Worm (Caenorhabditis elegans) whole organism, late embryonic: ENCODE measurements around the gene egl-27.

Experiments
- C08G9.2 ChIP-seq: sonication (generic microtip); optimal IDR thresholded peaks from 2 replicates; lab custom pipeline; 2016; ENCODE audit warnings: mild to moderate bottlenecking, missing genetic modification characterization, moderate library complexity, missing compliant biosample characterization
- C38D4.7 ChIP-seq: fragments of 200-800 bp; sonication (Bioruptor generic); optimal IDR thresholded peaks from 2 replicates; lab custom pipeline; 2018; ENCODE audit warnings: mild to moderate bottlenecking, missing genetic modification characterization, moderate library complexity, missing compliant biosample characterization
- F13H6.1 ChIP-seq: sonication (generic microtip); optimal IDR thresholded peaks from 2 replicates; lab custom pipeline; 2016; ENCODE audit warnings: missing genetic modification characterization, missing compliant biosample characterization
- K02D7.2 ChIP-seq: sonication (generic microtip); optimal IDR thresholded peaks from 2 replicates; lab custom pipeline; 2017; ENCODE audit warnings: mild to moderate bottlenecking, missing genetic modification characterization, missing compliant biosample characterization
- Y22D7AL.16 ChIP-seq: sonication (generic microtip); optimal IDR thresholded peaks from 2 replicates; lab custom pipeline; 2016; ENCODE audit warnings: missing genetic modification characterization, missing compliant biosample characterization
- ahr-1 ChIP-seq: sonication (generic microtip); optimal IDR thresholded peaks from 2 replicates; lab custom pipeline; 2016; ENCODE audit warnings: missing genetic modification characterization, missing compliant biosample characterization
- ama-1 ChIP-seq: fragments of 150-350 bp; optimal IDR thresholded peaks from 2 replicates; lab custom pipeline; 2014
- ceh-14 ChIP-seq: sonication (generic microtip); optimal IDR thresholded peaks from 2 replicates; lab custom pipeline; 2016; ENCODE audit warnings: missing genotype, missing genetic modification characterization, missing compliant biosample characterization
- ceh-18 ChIP-seq: sonication (generic microtip); optimal IDR thresholded peaks from 2 replicates; lab custom pipeline; 2016; ENCODE audit warnings: missing genetic modification characterization, missing compliant biosample characterization
- ceh-2 ChIP-seq: sonication (generic microtip); optimal IDR thresholded peaks from 2 replicates; lab custom pipeline; 2016; ENCODE audit warnings: missing genotype, missing genetic modification characterization, missing compliant biosample characterization
- ceh-24 ChIP-seq: sonication (generic microtip); optimal IDR thresholded peaks from 2 replicates; lab custom pipeline; 2016; ENCODE audit warnings: mild to moderate bottlenecking, missing genetic modification characterization, missing compliant biosample characterization
- ceh-30 ChIP-seq: fragments of 150-350 bp; optimal IDR thresholded peaks from 2 replicates; lab custom pipeline; 2014; ENCODE audit warnings: missing biosample characterization, missing genetic modification characterization
- ceh-31 ChIP-seq: sonication (generic microtip); optimal IDR thresholded peaks from 2 replicates; lab custom pipeline; 2016; ENCODE audit warnings: missing genetic modification characterization, missing compliant biosample characterization
- ceh-34 ChIP-seq: sonication (generic microtip); optimal IDR thresholded peaks from 2 replicates; lab custom pipeline; 2016; ENCODE audit warnings: mild to moderate bottlenecking, missing genetic modification characterization, missing compliant biosample characterization
- ceh-45 ChIP-seq: fragments of 200-800 bp; sonication (Bioruptor generic); IDR thresholded peaks from 2 replicates; pipeline ENCODE4 v1.3.6; 2022; ENCODE audit warnings: missing genetic modification reagents, missing genetic modification characterization, missing compliant biosample characterization
- ceh-48 ChIP-seq: sonication (generic microtip); optimal IDR thresholded peaks from 2 replicates; lab custom pipeline; 2016; ENCODE audit warnings: missing genetic modification characterization, inconsistent platforms, missing compliant biosample characterization
- ceh-9 ChIP-seq: sonication (generic microtip); optimal IDR thresholded peaks from 2 replicates; lab custom pipeline; 2016; ENCODE audit warnings: mild to moderate bottlenecking, missing genetic modification characterization, inconsistent platforms, missing compliant biosample characterization
- che-1 ChIP-seq: sonication (generic microtip); optimal IDR thresholded peaks from 2 replicates; lab custom pipeline; 2016; ENCODE audit warnings: mild to moderate bottlenecking, missing genetic modification characterization, missing compliant biosample characterization
- dmd-4 ChIP-seq: sonication (generic microtip); optimal IDR thresholded peaks from 2 replicates; lab custom pipeline; 2016; ENCODE audit warnings: borderline replicate concordance, missing genetic modification characterization, missing compliant biosample characterization
- dve-1 ChIP-seq: sonication (generic microtip); optimal IDR thresholded peaks from 2 replicates; lab custom pipeline; 2017; ENCODE audit warnings: antibody characterized with exemption, mild to moderate bottlenecking, missing genetic modification characterization, missing compliant biosample characterization
- elt-2 ChIP-seq: sonication (generic microtip); optimal IDR thresholded peaks from 2 replicates; lab custom pipeline; 2016; ENCODE audit warnings: missing genetic modification reagents, missing genetic modification characterization, missing compliant biosample characterization
- ets-4 ChIP-seq: sonication (generic microtip); optimal IDR thresholded peaks from 2 replicates; lab custom pipeline; 2016; ENCODE audit warnings: missing genetic modification characterization, missing compliant biosample characterization
- eyg-1 ChIP-seq: sonication (generic microtip); optimal IDR thresholded peaks from 2 replicates; lab custom pipeline; 2016; ENCODE audit warnings: missing genotype, missing genetic modification characterization, missing compliant biosample characterization
- fax-1 ChIP-seq: sonication (generic microtip); optimal IDR thresholded peaks from 2 replicates; lab custom pipeline; 2016; ENCODE audit warnings: missing genotype, missing genetic modification characterization, missing compliant biosample characterization
- gmeb-2 ChIP-seq: sonication (generic microtip); optimal IDR thresholded peaks from 2 replicates; lab custom pipeline; 2016; ENCODE audit warnings: missing genetic modification characterization, inconsistent platforms, missing compliant biosample characterization
- hlh-13 ChIP-seq: fragments of 200-800 bp; sonication (Bioruptor generic); optimal IDR thresholded peaks from 2 replicates; lab custom pipeline; 2018; ENCODE audit warnings: mild to moderate bottlenecking, missing genetic modification characterization, missing compliant biosample characterization
- hlh-15 ChIP-seq: sonication (generic microtip); optimal IDR thresholded peaks from 2 replicates; lab custom pipeline; 2016; ENCODE audit warnings: missing genetic modification characterization, missing compliant biosample characterization
- hlh-30 ChIP-seq: sonication (generic microtip); optimal IDR thresholded peaks from 2 replicates; lab custom pipeline; 2017; ENCODE audit warnings: antibody characterized with exemption, missing genetic modification characterization, missing compliant biosample characterization; ENCODE audit not compliant: insufficient read depth
- hlh-6 ChIP-seq: sonication (generic microtip); optimal IDR thresholded peaks from 2 replicates; lab custom pipeline; 2016; ENCODE audit warnings: missing genotype, missing genetic modification characterization, missing compliant biosample characterization
- hlh-8 ChIP-seq: sonication (generic microtip); optimal IDR thresholded peaks from 2 replicates; lab custom pipeline; 2016; ENCODE audit warnings: missing genotype, missing genetic modification characterization, missing compliant biosample characterization
- mec-3 ChIP-seq: sonication (generic microtip); optimal IDR thresholded peaks from 2 replicates; lab custom pipeline; 2016; ENCODE audit warnings: borderline replicate concordance, missing genetic modification characterization, missing compliant biosample characterization
- nfya-1 ChIP-seq: sonication (generic microtip); optimal IDR thresholded peaks from 2 replicates; lab custom pipeline; 2017; ENCODE audit warnings: missing genetic modification characterization, mild to moderate bottlenecking, missing compliant biosample characterization, antibody characterized with exemption, moderate library complexity
- nhr-232 ChIP-seq: sonication (generic microtip); optimal IDR thresholded peaks from 2 replicates; lab custom pipeline; 2016; ENCODE audit warnings: missing genetic modification characterization, missing compliant biosample characterization
- odd-2 ChIP-seq: sonication (generic microtip); optimal IDR thresholded peaks from 2 replicates; lab custom pipeline; 2017; ENCODE audit warnings: antibody characterized with exemption, mild to moderate bottlenecking, missing genetic modification characterization, missing compliant biosample characterization
- pat-9 ChIP-seq: fragments of 200-800 bp; sonication (Bioruptor generic); optimal IDR thresholded peaks from 2 replicates; lab custom pipeline; 2018; ENCODE audit warnings: mild to moderate bottlenecking, missing genetic modification characterization, moderate library complexity, missing compliant biosample characterization
- pax-1 ChIP-seq: fragments of 150-350 bp; optimal IDR thresholded peaks from 2 replicates; lab custom pipeline; 2014; ENCODE audit warnings: missing biosample characterization, missing genetic modification characterization
- pha-2 ChIP-seq: sonication (generic microtip); optimal IDR thresholded peaks from 2 replicates; lab custom pipeline; 2017; ENCODE audit warnings: mild to moderate bottlenecking, missing genetic modification characterization, missing compliant biosample characterization
- pha-4 ChIP-seq: fragments of 150-350 bp; optimal IDR thresholded peaks from 2 replicates; lab custom pipeline; 2018; ENCODE audit warnings: missing biosample characterization, missing genetic modification reagents, missing genetic modification characterization
- ref-2 ChIP-seq: sonication (generic microtip); optimal IDR thresholded peaks from 2 replicates; lab custom pipeline; 2016; ENCODE audit warnings: missing genetic modification characterization, missing compliant biosample characterization
- rnt-1 ChIP-seq: sonication (generic microtip); optimal IDR thresholded peaks from 2 replicates; lab custom pipeline; 2016; ENCODE audit warnings: missing genetic modification characterization, missing compliant biosample characterization
- syd-9 ChIP-seq: sonication (generic microtip); optimal IDR thresholded peaks from 2 replicates; lab custom pipeline; 2016; ENCODE audit warnings: mild to moderate bottlenecking, missing genetic modification characterization, moderate library complexity, missing compliant biosample characterization
- tbx-7 ChIP-seq: sonication (generic microtip); optimal IDR thresholded peaks from 2 replicates; lab custom pipeline; 2016; ENCODE audit warnings: missing genotype, missing genetic modification characterization, missing compliant biosample characterization
- ttx-3 ChIP-seq: sonication (generic microtip); optimal IDR thresholded peaks from 2 replicates; lab custom pipeline; 2016; ENCODE audit warnings: missing genetic modification reagents, missing genetic modification characterization, missing compliant biosample characterization
- unc-55 ChIP-seq: sonication (generic microtip); optimal IDR thresholded peaks from 2 replicates; lab custom pipeline; 2017; ENCODE audit warnings: missing biosample characterization, missing genetic modification reagents, missing genetic modification characterization
- unc-86 ChIP-seq: sonication (generic microtip); optimal IDR thresholded peaks from 2 replicates; lab custom pipeline; 2016; ENCODE audit warnings: missing genetic modification characterization, missing compliant biosample characterization
- zip-5 ChIP-seq: sonication (generic microtip); optimal IDR thresholded peaks from 2 replicates; lab custom pipeline; 2016; ENCODE audit warnings: missing genetic modification characterization, missing compliant biosample characterization

The egl-27 gene

DNA sequence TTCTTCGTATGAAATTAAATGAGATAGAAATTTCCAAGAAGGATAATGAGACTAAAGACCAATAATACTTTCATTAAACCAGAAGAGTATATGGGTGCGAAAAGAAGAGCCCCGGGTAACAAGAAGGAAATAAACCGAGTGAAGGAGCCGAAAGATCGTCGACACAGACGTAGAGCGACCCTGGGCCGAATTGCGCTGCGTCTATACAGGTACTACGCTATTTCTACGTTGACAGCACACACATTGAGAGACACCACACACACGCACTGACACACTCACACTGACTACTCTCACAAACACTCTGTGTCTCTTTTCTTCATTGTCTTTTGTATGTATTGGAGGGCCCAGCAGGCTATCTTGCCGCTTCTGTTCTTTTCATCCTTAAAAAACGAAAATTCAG is 24.0 kb downstream of the egl-27 start (continued):
- TF ChIP-seq tbx-7 (tag; lab: Kevin White, UChicago): no peak
- peak; percentile 32 for TF ChIP-seq hlh-8 (tag; lab: Kevin White, UChicago)
- TF ChIP-seq zip-5 (tag; lab: Kevin White, UChicago): no peak
- TF ChIP-seq K02D7.2 (tag; lab: Kevin White, UChicago): no peak
- peak; percentile 53 for TF ChIP-seq elt-2 (tag; lab: Kevin White, UChicago)
- peak; percentile 21 for TF ChIP-seq unc-86 (tag; lab: Kevin White, UChicago)
- no peak for TF ChIP-seq pha-4
- peak; percentile 48 for TF ChIP-seq ref-2 (tag; lab: Kevin White, UChicago)
- TF ChIP-seq ttx-3: no peak
- TF ChIP-seq unc-55 (GFP tag; lab: Kevin White, UChicago): peak; percentile 63
- no peak for TF ChIP-seq dmd-4
- TF ChIP-seq gmeb-2 (tag; lab: Kevin White, UChicago): no peak
- TF ChIP-seq ceh-9 (tag; lab: Kevin White, UChicago): no peak
- TF ChIP-seq ahr-1 (tag; lab: Kevin White, UChicago): no peak
- TF ChIP-seq ceh-30 (tag; lab: Kevin White, UChicago): peak; percentile 15
- TF ChIP-seq ceh-24 (tag; lab: Kevin White, UChicago): no peak
- TF ChIP-seq pat-9: no peak
- no peak for TF ChIP-seq ets-4 (tag; lab: Kevin White, UChicago)
- TF ChIP-seq ceh-18 (tag; lab: Kevin White, UChicago): peak; percentile 57
- TF ChIP-seq hlh-13 (GFP tag; lab: Kevin White, UChicago): no peak
- TF ChIP-seq C08G9.2 (tag; lab: Kevin White, UChicago): no peak
- peak; percentile 63 for TF ChIP-seq ceh-2 (tag; lab: Kevin White, UChicago)
- TF ChIP-seq dve-1 (tag; lab: Kevin White, UChicago): no peak
- peak; percentile 17 for TF ChIP-seq hlh-6 (tag; lab: Kevin White, UChicago)
- TF ChIP-seq ceh-45: no peak
- no peak for TF ChIP-seq Y22D7AL.16 (tag; lab: Kevin White, UChicago)
- TF ChIP-seq rnt-1 (tag; lab: Kevin White, UChicago): peak; percentile 41
- no peak for TF ChIP-seq hlh-15 (tag; lab: Kevin White, UChicago)
- TF ChIP-seq pax-1 (tag; lab: Kevin White, UChicago): no peak
- TF ChIP-seq che-1: peak; percentile 23
- TF ChIP-seq ceh-34 (tag; lab: Kevin White, UChicago): peak; percentile 67
- no peak for TF ChIP-seq eyg-1 (tag; lab: Kevin White, UChicago)
- TF ChIP-seq F13H6.1 (tag; lab: Kevin White, UChicago): no peak
- no peak for TF ChIP-seq syd-9 (tag; lab: Kevin White, UChicago)
- peak; percentile 24 for TF ChIP-seq fax-1 (tag; lab: Kevin White, UChicago)
- peak; percentile 9 for TF ChIP-seq ceh-48

DNA sequence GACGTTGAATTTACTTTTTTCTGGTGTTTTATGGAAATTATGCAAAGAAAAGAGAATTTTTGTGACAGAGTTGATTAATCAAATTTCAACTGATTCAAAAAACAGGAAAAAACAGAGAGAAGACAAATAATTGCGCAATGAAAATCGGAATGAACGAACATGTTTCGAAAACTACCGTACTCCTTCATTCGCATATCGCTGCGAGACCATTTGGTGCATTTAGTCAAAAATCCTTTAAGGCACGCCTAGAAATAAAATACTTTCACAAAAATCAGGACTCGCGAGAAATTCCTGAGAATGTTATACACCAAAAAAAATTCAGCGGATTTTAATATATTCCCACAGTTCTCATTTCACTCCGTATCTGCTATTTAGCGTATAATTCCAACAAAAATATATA is 25.2 kb downstream of the egl-27 start:
- TF ChIP-seq nfya-1 (tag; lab: Kevin White, UChicago) (no peak), ceh-31 (no peak), ama-1 (lab: Kevin White, UChicago) (no peak), nhr-232 (tag; lab: Kevin White, UChicago) (no peak)
- TF ChIP-seq, all 69 proteins: peak for 0

DNA sequence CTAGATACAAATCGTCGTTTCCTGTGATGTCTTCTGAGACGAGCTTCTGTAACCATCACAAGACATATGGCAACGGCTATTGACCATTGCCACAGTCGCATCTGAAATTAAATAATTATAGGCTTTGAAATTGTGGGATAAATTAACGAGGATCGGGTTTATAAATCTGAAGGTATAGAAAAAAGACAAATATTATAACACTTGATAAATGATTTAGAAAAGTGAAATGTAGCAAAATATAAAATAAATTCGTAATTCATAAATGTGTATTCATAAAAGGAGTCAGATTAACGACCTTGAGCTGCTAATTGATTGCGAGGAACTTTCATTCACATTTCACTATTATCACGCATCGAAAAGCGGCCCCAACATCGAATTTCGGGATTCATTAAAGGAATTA is 28.8 kb downstream of the egl-27 start, which contains the start of gene aff-1:
Gene aff-1 (minus strand): TSS at position 101 of the 400 bp plus-strand sequence.
- no peak for TF ChIP-seq hlh-8 (tag; lab: Kevin White, UChicago)
- TF ChIP-seq ama-1 (lab: Kevin White, UChicago): no peak
- TF ChIP-seq C38D4.7 (GFP tag; lab: Kevin White, UChicago): no peak
- no peak for TF ChIP-seq pha-2
- no peak for TF ChIP-seq pat-9
- TF ChIP-seq ceh-14 (tag; lab: Kevin White, UChicago): no peak
- no peak for TF ChIP-seq ttx-3
- TF ChIP-seq hlh-30 (tag; lab: Kevin White, UChicago): no peak
- no peak for TF ChIP-seq odd-2 (tag; lab: Kevin White, UChicago)
- TF ChIP-seq dmd-4: no peak
- TF ChIP-seq mec-3 (tag; lab: Kevin White, UChicago): no peak
- TF ChIP-seq unc-55 (GFP tag; lab: Kevin White, UChicago): no peak
- TF ChIP-seq ref-2 (tag; lab: Kevin White, UChicago): no peak
